Worm (Caenorhabditis elegans) whole organism, L4 larva: Measurements from ENCODE around the gene ckb-3.

Experiments used
- Y48G9A.11 ChIP-seq: fragments of 200-800 bp; sonication (Bioruptor generic); IDR thresholded peaks from 2 replicates; pipeline ENCODE4 v1.3.6; 2022; ENCODE audit warnings: missing genetic modification reagents, missing genetic modification characterization, missing compliant biosample characterization
- aly-2 ChIP-seq: sonication (generic microtip); optimal IDR thresholded peaks from 2 replicates; lab custom pipeline; 2018; ENCODE audit warnings: missing biosample characterization, missing genetic modification characterization
- lim-7 ChIP-seq: fragments of 200-800 bp; sonication (Bioruptor generic); IDR thresholded peaks from 2 replicates; pipeline ENCODE4 v1.3.6; 2022; ENCODE audit warnings: missing genetic modification characterization, missing compliant biosample characterization
- lin-39 ChIP-seq: fragments of 150-350 bp; optimal IDR thresholded peaks from 2 replicates; lab custom pipeline; 2014; ENCODE audit warnings: missing biosample characterization, missing genetic modification reagents, missing genetic modification characterization
- nhr-41 ChIP-seq: fragments of 200-800 bp; sonication (Bioruptor generic); IDR thresholded peaks from 2 replicates; pipeline ENCODE4 v1.3.6; 2022; ENCODE audit warnings: missing genetic modification reagents, missing genetic modification characterization, missing compliant biosample characterization
- snpc-4 ChIP-seq: fragments of 150-350 bp; optimal IDR thresholded peaks from 2 replicates; lab custom pipeline; 2014; ENCODE audit warnings: missing biosample characterization, missing genetic modification characterization
- zag-1 ChIP-seq: fragments of 150-350 bp; optimal IDR thresholded peaks from 2 replicates; lab custom pipeline; 2014; ENCODE audit warnings: missing biosample characterization, missing genetic modification characterization
- zfp-2 ChIP-seq: sonication (generic microtip); optimal IDR thresholded peaks from 2 replicates; lab custom pipeline; 2016; ENCODE audit warnings: mild to moderate bottlenecking, missing genetic modification characterization, missing compliant biosample characterization

DNA sequence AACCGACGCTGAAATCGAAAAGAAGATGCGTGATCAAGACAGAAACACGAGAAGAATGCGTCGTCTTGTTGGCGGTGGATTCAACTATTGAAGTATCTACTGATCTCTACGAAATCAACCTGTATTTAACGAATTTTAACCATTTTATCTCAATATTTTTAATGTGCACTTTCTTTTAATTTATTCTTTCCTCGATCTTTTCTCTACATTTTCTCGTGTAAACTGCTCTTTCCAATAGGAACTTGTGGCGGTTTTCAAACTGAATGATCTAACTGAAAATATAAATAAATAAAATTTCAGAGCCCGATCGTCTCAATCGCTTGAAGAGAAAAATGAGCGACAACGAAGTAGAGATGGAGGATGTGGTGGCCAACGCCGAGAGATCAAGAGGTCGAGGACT, 35.3 kb downstream of the ckb-3 start, which contains the start of gene rnp-4:
- TF ChIP-seq lim-7 (GFP tag; lab: Robert Waterston, UW) (no peak), lin-39 (tag; lab: Kevin White, UChicago) (no peak), aly-2 (tag; lab: Kevin White, UChicago) (no peak), nhr-41 (GFP tag; lab: Robert Waterston, UW) (no peak), zfp-2 (tag; lab: Kevin White, UChicago) (no peak), zag-1 (tag; lab: Kevin White, UChicago) (no peak), snpc-4 (tag; lab: Kevin White, UChicago) (no peak), Y48G9A.11 (GFP tag; lab: Robert Waterston, UW) (no peak)
